Fruit fly (Drosophila melanogaster): ENCODE measurements around the gene stwl.

Gene stwl

dm6 chr3L:14448321-14449043, 38.7 kb upstream of the stwl start (continued):
- TF ChIP-seq N (GFP tag; optimal IDR thresholded peaks at IDR 0.05) (no peak), Jra (GFP tag; optimal IDR thresholded peaks at IDR 0.05) (peak; percentile 87)

dm6 chr3L:14447374-14447773, 37.6 kb upstream of the stwl start:
- TF ChIP-seq Myc (optimal IDR thresholded peaks at IDR 0.05), result no peak
- TF ChIP-seq Jra (GFP tag; optimal IDR thresholded peaks at IDR 0.05), result no peak
- no peak for TF ChIP-seq h (GFP tag; optimal IDR thresholded peaks at IDR 0.05)
- TF ChIP-seq Sp1 (GFP tag; optimal IDR thresholded peaks at IDR 0.05), result no peak
- no peak for TF ChIP-seq Vsx2 (GFP tag; optimal IDR thresholded peaks at IDR 0.05; ENCODE audit: partially characterized antibody)

dm6 chr3L:14446874-14447273, 37.1 kb upstream of the stwl start:
- TF ChIP-seq rgr (GFP tag; optimal IDR thresholded peaks at IDR 0.05), result no peak
- TF ChIP-seq br (GFP tag; optimal IDR thresholded peaks at IDR 0.05), result no peak
- TF ChIP-seq lola (GFP tag; optimal IDR thresholded peaks at IDR 0.05), result no peak
- no peak for TF ChIP-seq Abd-B (GFP tag; optimal IDR thresholded peaks at IDR 0.05)
- no peak for TF ChIP-seq Vsx2 (GFP tag; optimal IDR thresholded peaks at IDR 0.05; ENCODE audit: partially characterized antibody)
- TF ChIP-seq foxo (GFP tag; optimal IDR thresholded peaks at IDR 0.05), result no peak
- TF ChIP-seq dmrt93B (GFP tag; optimal IDR thresholded peaks at IDR 0.05), result no peak
- no peak for TF ChIP-seq psq (GFP tag; optimal IDR thresholded peaks at IDR 0.05)
- TF ChIP-seq dsf (GFP tag; optimal IDR thresholded peaks at IDR 0.05; ENCODE audit: borderline replicate concordance), result no peak
- TF ChIP-seq CG32264 (GFP tag; optimal IDR thresholded peaks at IDR 0.05), result no peak
- TF ChIP-seq Myc (optimal IDR thresholded peaks at IDR 0.05), result no peak

dm6 chr3L:14440592-14440991, 30.9 kb upstream of the stwl start:
- no peak for TF ChIP-seq Jra (GFP tag; optimal IDR thresholded peaks at IDR 0.05)
- TF ChIP-seq sv (GFP tag; optimal IDR thresholded peaks at IDR 0.05), result no peak
- no peak for TF ChIP-seq Abd-B (GFP tag; optimal IDR thresholded peaks at IDR 0.05)
- no peak for TF ChIP-seq OdsH (GFP tag; optimal IDR thresholded peaks at IDR 0.05)
- no peak for TF ChIP-seq Hnf4 (GFP tag; optimal IDR thresholded peaks at IDR 0.05)
- TF ChIP-seq br (GFP tag; optimal IDR thresholded peaks at IDR 0.05), result no peak
- TF ChIP-seq Mio (GFP tag; optimal IDR thresholded peaks at IDR 0.05), result no peak
- no peak for TF ChIP-seq foxo (GFP tag; optimal IDR thresholded peaks at IDR 0.05)
- TF ChIP-seq CrebA (GFP tag; optimal IDR thresholded peaks at IDR 0.05; ENCODE audit: borderline replicate concordance), result no peak
- TF ChIP-seq pan (optimal IDR thresholded peaks at IDR 0.05), result no peak
- TF ChIP-seq sage (GFP tag; optimal IDR thresholded peaks at IDR 0.05), result no peak
- TF ChIP-seq CG32264 (GFP tag; optimal IDR thresholded peaks at IDR 0.05), result no peak
- TF ChIP-seq lola (GFP tag; optimal IDR thresholded peaks at IDR 0.05), result no peak
- no peak for TF ChIP-seq ey (GFP tag; optimal IDR thresholded peaks at IDR 0.05)
- no peak for TF ChIP-seq rgr (GFP tag; optimal IDR thresholded peaks at IDR 0.05)
- no peak for TF ChIP-seq woc (GFP tag; optimal IDR thresholded peaks at IDR 0.05)
- no peak for TF ChIP-seq Hr83 (GFP tag; optimal IDR thresholded peaks at IDR 0.05; ENCODE audit: poor library complexity, severe bottlenecking)

- no peak for TF ChIP-seq rgr (GFP tag; optimal IDR thresholded peaks at IDR 0.05)
- TF ChIP-seq GATAd (GFP tag; optimal IDR thresholded peaks at IDR 0.05), result no peak
Measured at dm6 chr3L:14432252-14432651, 22.5 kb upstream of the stwl start.

dm6 chr3L:14428958-14429357, 19.2 kb upstream of the stwl start:
- TF ChIP-seq jim (GFP tag; optimal IDR thresholded peaks at IDR 0.05), result no peak
- TF ChIP-seq Sp1 (GFP tag; optimal IDR thresholded peaks at IDR 0.05), result no peak
- no peak for TF ChIP-seq Abd-B (GFP tag; optimal IDR thresholded peaks at IDR 0.05)
- TF ChIP-seq GATAd (GFP tag; optimal IDR thresholded peaks at IDR 0.05), result no peak
- TF ChIP-seq foxo (GFP tag; optimal IDR thresholded peaks at IDR 0.05), result no peak
- TF ChIP-seq dl (GFP tag; optimal IDR thresholded peaks at IDR 0.05; ENCODE audit: insufficient read depth in 1 of 2, partially characterized antibody in 2 of 2), result no peak
- no peak for TF ChIP-seq Dfd (GFP tag; optimal IDR thresholded peaks at IDR 0.05)
- TF ChIP-seq psq (GFP tag; optimal IDR thresholded peaks at IDR 0.05), result no peak

Measured in whole organism, wandering third instar larva.